Fruit fly (Drosophila melanogaster) whole organism, embryonic: Measurements from ENCODE around the gene CG2104.

Source experiments
- B-H1 ChIP-seq: fragments of 200-800 bp; sonication (Bioruptor generic); IDR thresholded peaks from 3 replicates; pipeline ENCODE4 v1.3.6; 2022; ENCODE audit warnings: missing biosample characterization, missing genetic modification characterization
- CG10209 ChIP-seq: fragments of 200-800 bp; sonication (Bioruptor generic); optimal IDR thresholded peaks from 3 replicates; lab custom pipeline; 2017; ENCODE audit warnings: missing biosample characterization, mild to moderate bottlenecking, missing genetic modification characterization, missing genetic modification reagents
- CG10267 ChIP-seq: fragments of 200-800 bp; sonication (Bioruptor generic); optimal IDR thresholded peaks from 2 replicates; lab custom pipeline; 2018; ENCODE audit warnings: missing biosample characterization, mild to moderate bottlenecking, missing genetic modification characterization, moderate library complexity
- CG11695 ChIP-seq: fragments of 200-800 bp; sonication (Bioruptor generic); IDR thresholded peaks from 3 replicates; pipeline ENCODE4 v1.3.6; 2022; ENCODE audit warnings: missing biosample characterization, missing genetic modification characterization
- CG11723 ChIP-seq: fragments of 200-800 bp; sonication (Bioruptor generic); optimal IDR thresholded peaks from 2 replicates; lab custom pipeline; 2017; ENCODE audit warnings: missing biosample characterization, mild to moderate bottlenecking, missing genetic modification characterization
- CG13424 ChIP-seq: fragments of 200-800 bp; sonication (Bioruptor generic); optimal IDR thresholded peaks from 2 replicates; lab custom pipeline; 2019; ENCODE audit warnings: missing biosample characterization, mild to moderate bottlenecking, missing genetic modification characterization, moderate library complexity
- CG13775 ChIP-seq: fragments of 200-800 bp; sonication (Bioruptor generic); optimal IDR thresholded peaks from 3 replicates; lab custom pipeline; 2017; ENCODE audit warnings: missing biosample characterization, mild to moderate bottlenecking, missing genetic modification characterization
- CG14860 ChIP-seq: fragments of 200-800 bp; sonication (Bioruptor generic); IDR thresholded peaks from 3 replicates; pipeline ENCODE4 v1.3.6; 2022; ENCODE audit warnings: missing biosample characterization, missing genetic modification characterization; ENCODE audit not compliant: partially characterized antibody
- CG16863 ChIP-seq: fragments of 200-800 bp; sonication (Bioruptor generic); optimal IDR thresholded peaks from 3 replicates; lab custom pipeline; 2016; ENCODE audit warnings: missing biosample characterization, missing genetic modification characterization
- CG18764 ChIP-seq: fragments of 200-800 bp; sonication (Bioruptor generic); optimal IDR thresholded peaks from 3 replicates; lab custom pipeline; 2016; ENCODE audit warnings: missing biosample characterization, missing genetic modification characterization
- CG2202 ChIP-seq: fragments of 200-800 bp; sonication (Bioruptor generic); optimal IDR thresholded peaks from 2 replicates; lab custom pipeline; 2018; ENCODE audit warnings: missing biosample characterization, mild to moderate bottlenecking, missing genetic modification characterization
- CG2712 ChIP-seq: fragments of 200-800 bp; optimal IDR thresholded peaks from 3 replicates; lab custom pipeline; 2019; ENCODE audit warnings: missing biosample characterization, mild to moderate bottlenecking, missing genetic modification characterization, moderate library complexity
- CG2875 ChIP-seq: fragments of 200-800 bp; sonication (Bioruptor generic); optimal IDR thresholded peaks from 2 replicates; lab custom pipeline; 2017; ENCODE audit warnings: missing biosample characterization, mild to moderate bottlenecking, missing genetic modification characterization, missing genetic modification reagents
- CG32767 ChIP-seq: fragments of 200-800 bp; sonication (Bioruptor generic); IDR thresholded peaks from 2 replicates; pipeline ENCODE4 v1.3.6; 2022; ENCODE audit warnings: missing biosample characterization, missing genetic modification characterization
- CG3281 ChIP-seq: fragments of 200-800 bp; sonication (Bioruptor generic); optimal IDR thresholded peaks from 3 replicates; lab custom pipeline; 2017; ENCODE audit warnings: missing biosample characterization, mild to moderate bottlenecking, missing genetic modification characterization
- CG4707 ChIP-seq: fragments of 200-800 bp; sonication (Bioruptor generic); optimal IDR thresholded peaks from 2 replicates; lab custom pipeline; 2018; ENCODE audit warnings: missing biosample characterization, mild to moderate bottlenecking, missing genetic modification characterization, moderate library complexity
- CG6813 ChIP-seq: fragments of 200-800 bp; sonication (Bioruptor generic); optimal IDR thresholded peaks from 2 replicates; lab custom pipeline; 2017; ENCODE audit warnings: missing biosample characterization, missing genetic modification characterization, mild to moderate bottlenecking, moderate library complexity, missing genetic modification reagents
- CG7556 ChIP-seq: fragments of 200-800 bp; sonication (Bioruptor generic); optimal IDR thresholded peaks from 2 replicates; lab custom pipeline; 2017; ENCODE audit warnings: missing biosample characterization, mild to moderate bottlenecking, missing genetic modification characterization
- CG8388 ChIP-seq: fragments of 200-800 bp; sonication (Bioruptor generic); optimal IDR thresholded peaks from 2 replicates; lab custom pipeline; 2019; ENCODE audit warnings: missing biosample characterization, mild to moderate bottlenecking, missing genetic modification characterization, moderate library complexity
- CG9609 ChIP-seq: fragments of 200-800 bp; sonication (Bioruptor generic); optimal IDR thresholded peaks from 3 replicates; lab custom pipeline; 2016; ENCODE audit warnings: missing biosample characterization, missing genetic modification characterization
- CG9932 ChIP-seq: fragments of 200-800 bp; sonication (Bioruptor generic); IDR thresholded peaks from 2 replicates; pipeline ENCODE4 v1.3.6; 2022; ENCODE audit warnings: missing biosample characterization, missing genetic modification characterization
- Chrac-16 ChIP-seq: fragments of 200-800 bp; sonication (Bioruptor generic); optimal IDR thresholded peaks from 3 replicates; lab custom pipeline; 2016; ENCODE audit warnings: missing biosample characterization, missing genetic modification characterization
- CoRest ChIP-seq: fragments of 200-800 bp; sonication (Bioruptor generic); optimal IDR thresholded peaks from 3 replicates; lab custom pipeline; 2018; ENCODE audit warnings: missing biosample characterization, mild to moderate bottlenecking, missing genetic modification characterization, moderate library complexity
- D19A ChIP-seq: fragments of 200-800 bp; optimal IDR thresholded peaks from 3 replicates; lab custom pipeline; 2019; ENCODE audit warnings: missing biosample characterization, mild to moderate bottlenecking, missing genetic modification characterization, moderate library complexity
- ERR ChIP-seq: fragments of 200-800 bp; sonication (Bioruptor generic); optimal IDR thresholded peaks from 2 replicates; lab custom pipeline; 2016; ENCODE audit warnings: missing biosample characterization, missing genetic modification characterization
- Mrtf ChIP-seq: fragments of 200-800 bp; sonication (Bioruptor generic); IDR thresholded peaks from 3 replicates; pipeline ENCODE4 v1.3.6; 2022; ENCODE audit warnings: missing biosample characterization, missing genetic modification characterization
- Nf-YB ChIP-seq: fragments of 200-800 bp; sonication (Bioruptor generic); optimal IDR thresholded peaks from 3 replicates; lab custom pipeline; 2019; ENCODE audit warnings: missing biosample characterization, mild to moderate bottlenecking, missing genetic modification characterization, moderate library complexity
- Side ChIP-seq: fragments of 200-800 bp; sonication (Bioruptor generic); optimal IDR thresholded peaks from 2 replicates; lab custom pipeline; 2016; ENCODE audit warnings: missing biosample characterization, missing genetic modification characterization
- Stat92E ChIP-seq, 3 experiments: fragments of >200 bp in 2 of 3; fragments of 200-800 bp in 1 of 3; sonication (Bioruptor generic) in 1 of 3; optimal IDR thresholded peaks; 2 replicates each; lab custom pipeline; 2017 to 2019; ENCODE audit warnings: missing biosample characterization in 3 of 3, missing genetic modification characterization in 3 of 3, mild to moderate bottlenecking in 1 of 3, moderate library complexity in 1 of 3
- az2 ChIP-seq: fragments of 200-800 bp; sonication (Bioruptor generic); optimal IDR thresholded peaks from 3 replicates; lab custom pipeline; 2016; ENCODE audit warnings: missing biosample characterization, missing genetic modification characterization
- bbx ChIP-seq: fragments of 200-800 bp; sonication (Bioruptor generic); IDR thresholded peaks from 2 replicates; pipeline ENCODE4 v1.3.6; 2022; ENCODE audit warnings: missing biosample characterization, missing genetic modification characterization; ENCODE audit not compliant: partially characterized antibody
- bsh ChIP-seq, 2 experiments: fragments of 200-800 bp; sonication (Bioruptor generic); optimal IDR thresholded peaks; 2 replicates each; lab custom pipeline; 2017 to 2018; ENCODE audit warnings: mild to moderate bottlenecking in 2 of 2, missing biosample characterization in 2 of 2, missing genetic modification characterization in 2 of 2, moderate library complexity in 1 of 2
- dati ChIP-seq: fragments of 200-800 bp; sonication (Bioruptor generic); IDR thresholded peaks from 2 replicates; pipeline ENCODE4 v1.3.6; 2022; ENCODE audit warnings: missing biosample characterization, missing genetic modification characterization
- dpn ChIP-seq, 2 experiments: fragments of 200-800 bp; sonication (Bioruptor generic); optimal IDR thresholded peaks; 3 replicates each; lab custom pipeline; 2016; ENCODE audit warnings: missing biosample characterization in 2 of 2, missing genetic modification characterization in 2 of 2
- kni ChIP-seq: fragments of 200-800 bp; sonication (Bioruptor generic); optimal IDR thresholded peaks from 3 replicates; lab custom pipeline; 2017; ENCODE audit warnings: mild to moderate bottlenecking, missing biosample characterization, missing genetic modification reagents, missing genetic modification characterization
- lilli ChIP-seq: fragments of 200-800 bp; sonication (Bioruptor generic); optimal IDR thresholded peaks from 3 replicates; lab custom pipeline; 2016; ENCODE audit warnings: missing biosample characterization, missing genetic modification characterization
- mam ChIP-seq: fragments of 200-800 bp; sonication (Bioruptor generic); optimal IDR thresholded peaks from 3 replicates; lab custom pipeline; 2016; ENCODE audit warnings: missing biosample characterization, missing genetic modification characterization
- oc ChIP-seq: fragments of 200-800 bp; sonication (Bioruptor generic); optimal IDR thresholded peaks from 2 replicates; lab custom pipeline; 2018; ENCODE audit warnings: missing biosample characterization, mild to moderate bottlenecking, missing genetic modification characterization, moderate library complexity
- pb ChIP-seq: fragments of 200-800 bp; sonication (Bioruptor generic); optimal IDR thresholded peaks from 3 replicates; lab custom pipeline; 2016; ENCODE audit warnings: missing biosample characterization, missing genetic modification characterization
- peb ChIP-seq: fragments of 200-800 bp; sonication (Bioruptor generic); IDR thresholded peaks from 2 replicates; pipeline ENCODE4 v1.3.6; 2022; ENCODE audit warnings: missing biosample characterization, missing genetic modification characterization
- phol ChIP-seq: fragments of 200-800 bp; sonication (Bioruptor generic); optimal IDR thresholded peaks from 3 replicates; lab custom pipeline; 2018; ENCODE audit warnings: missing biosample characterization, mild to moderate bottlenecking, missing genetic modification characterization, moderate library complexity
- pum ChIP-seq: fragments of 200-800 bp; sonication (Bioruptor generic); optimal IDR thresholded peaks from 2 replicates; lab custom pipeline; 2016; ENCODE audit warnings: missing biosample characterization, missing genetic modification characterization
- ranshi ChIP-seq: fragments of 200-800 bp; sonication (Bioruptor generic); IDR thresholded peaks from 2 replicates; pipeline ENCODE4 v1.3.6; 2022; ENCODE audit warnings: missing biosample characterization, missing genetic modification characterization
- seq ChIP-seq: fragments of 200-800 bp; sonication (Bioruptor generic); IDR thresholded peaks from 2 replicates; pipeline ENCODE4 v1.3.6; 2022; ENCODE audit warnings: missing biosample characterization, missing genetic modification characterization
- sug ChIP-seq: fragments of 200-800 bp; optimal IDR thresholded peaks from 2 replicates; lab custom pipeline; 2019; ENCODE audit warnings: missing biosample characterization, mild to moderate bottlenecking, missing genetic modification characterization, moderate library complexity
- trem ChIP-seq: fragments of 200-800 bp; optimal IDR thresholded peaks from 3 replicates; lab custom pipeline; 2019; ENCODE audit warnings: missing biosample characterization, mild to moderate bottlenecking, missing genetic modification characterization, moderate library complexity
- wek ChIP-seq: fragments of 200-800 bp; sonication (Bioruptor generic); optimal IDR thresholded peaks from 3 replicates; lab custom pipeline; 2018; ENCODE audit warnings: missing biosample characterization, mild to moderate bottlenecking, missing genetic modification characterization, moderate library complexity

CG2104 gene

DNA sequence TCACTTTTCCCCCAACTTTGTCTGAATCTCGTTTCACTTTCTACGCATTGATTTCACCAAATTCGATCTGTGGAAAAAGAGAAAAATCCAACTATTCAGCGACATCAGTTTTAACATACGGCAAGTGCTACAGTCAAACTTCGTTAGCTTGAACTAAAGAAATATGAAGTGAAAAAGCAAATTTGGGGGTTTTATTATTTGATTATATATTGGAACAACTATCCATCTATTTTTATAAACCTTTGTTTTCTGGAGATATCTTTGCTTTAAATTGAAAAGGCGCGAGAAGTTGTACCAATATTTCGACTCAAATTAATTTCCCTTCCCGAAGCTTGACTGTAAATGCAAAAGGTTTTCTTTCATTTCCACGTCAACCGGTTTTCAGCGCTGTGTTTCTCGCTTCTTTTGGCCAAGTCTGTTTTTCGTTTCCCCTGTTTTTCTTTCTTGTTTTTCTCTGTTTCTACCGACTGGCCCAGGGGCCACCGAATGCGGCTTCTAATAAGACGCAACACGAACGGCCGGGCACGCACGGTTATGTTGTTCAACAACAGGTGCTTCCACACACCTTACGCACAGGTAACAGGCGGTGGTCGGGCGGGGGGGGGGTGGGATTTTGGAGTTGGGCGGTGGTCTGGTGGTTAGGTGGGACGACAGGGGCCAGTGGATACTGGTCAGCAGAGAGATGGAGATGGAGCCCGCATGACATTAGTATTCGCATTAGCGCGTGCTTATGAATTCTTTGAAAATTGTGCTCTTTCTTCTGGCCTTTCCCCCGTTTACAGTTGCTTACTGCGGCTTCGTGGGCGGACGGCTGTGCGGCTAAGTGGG lies 10.0 kb downstream of the CG2104 start (continued):
- no peak for TF ChIP-seq wek (GFP tag; lab: Kevin White, UChicago)
- peak; percentile 13 for TF ChIP-seq CG13775
- 0 out of 2 replicates have a peak, but pooled peaks have one; percentile 34 for TF ChIP-seq seq (GFP tag; lab: Robert Waterston, UW)
- peak; percentile 22 for TF ChIP-seq pb
- TF ChIP-seq mam (GFP tag; lab: Kevin White, UChicago): peak; percentile 11
- peak; percentile 50; the same call in 2 of the 3 replicates for TF ChIP-seq B-H1 (GFP tag; lab: Robert Waterston, UW)
- 0 out of 2 replicates have a peak, but pooled peaks have one; percentile 14 for TF ChIP-seq ranshi (GFP tag; lab: Robert Waterston, UW)
- TF ChIP-seq pum (GFP tag; lab: Kevin White, UChicago): peak; percentile 61
- no peak for TF ChIP-seq bbx (GFP tag; lab: Robert Waterston, UW)
- TF ChIP-seq ERR (GFP tag; lab: Kevin White, UChicago): no peak
- TF ChIP-seq bsh (GFP tag; optimal IDR thresholded peaks at IDR 0.05; lab: Kevin White, UChicago): peak; percentile 55 to 88
- peak; percentile 68 for TF ChIP-seq CoRest (tag; lab: Kevin White, UChicago)
- peak; percentile 2 to 39 for TF ChIP-seq dpn (GFP tag; optimal IDR thresholded peaks at IDR 0.05; lab: Kevin White, UChicago)
- peak; percentile 59 for TF ChIP-seq CG2875 (GFP tag; lab: Kevin White, UChicago)
- no peak for TF ChIP-seq Side (GFP tag; lab: Kevin White, UChicago)
- no peak for TF ChIP-seq CG14860 (GFP tag; lab: Robert Waterston, UW)
- 0 out of 3 replicates have a peak, but pooled peaks have one; percentile 22 for TF ChIP-seq CG11695 (GFP tag; lab: Robert Waterston, UW)
- TF ChIP-seq D19A: peak; percentile 77
- no peak for TF ChIP-seq CG9932 (GFP tag; lab: Robert Waterston, UW)
- peak; percentile 59 for TF ChIP-seq CG2202 (tag; lab: Kevin White, UChicago)
- TF ChIP-seq peb (GFP tag; lab: Robert Waterston, UW): 0 out of 2 replicates have a peak, but pooled peaks have one; percentile 21
- TF ChIP-seq CG6813 (GFP tag; lab: Kevin White, UChicago): peak; percentile 32
- TF ChIP-seq sug (tag; lab: Kevin White, UChicago): no peak
- TF ChIP-seq Mrtf (GFP tag; lab: Robert Waterston, UW): peak; percentile 30; the same call in 2 of the 3 replicates
- peak; percentile 3 for TF ChIP-seq CG3281 (GFP tag; lab: Kevin White, UChicago)
- TF ChIP-seq az2 (GFP tag; lab: Kevin White, UChicago): peak; percentile 70
- peak; percentile 56 for TF ChIP-seq lilli (GFP tag; lab: Kevin White, UChicago)
- TF ChIP-seq phol (tag; lab: Kevin White, UChicago): peak; percentile 79
- peak; percentile 63 for TF ChIP-seq oc
- peak; percentile 66; the same call in 1 of the 2 replicates for TF ChIP-seq CG32767 (GFP tag; lab: Robert Waterston, UW)
- TF ChIP-seq Chrac-16 (GFP tag; lab: Kevin White, UChicago): peak; percentile 48
- TF ChIP-seq CG16863 (GFP tag; lab: Kevin White, UChicago): peak; percentile 41
- TF ChIP-seq CG9609 (GFP tag; lab: Kevin White, UChicago): no peak
- TF ChIP-seq CG10267 (tag; lab: Kevin White, UChicago): peak; percentile 73
- peak; percentile 50 for TF ChIP-seq CG10209 (GFP tag; lab: Kevin White, UChicago)
- TF ChIP-seq CG8388: peak; percentile 68
- peak; percentile 58 for TF ChIP-seq CG7556 (GFP tag; lab: Kevin White, UChicago)
- peak; percentile 59 for TF ChIP-seq trem (tag; lab: Kevin White, UChicago)
- TF ChIP-seq CG11723 (GFP tag; lab: Kevin White, UChicago): peak; percentile 49
- peak; percentile 31 for TF ChIP-seq CG18764 (GFP tag; lab: Kevin White, UChicago)
- peak; percentile 90 for TF ChIP-seq kni
- peak; percentile 73 for TF ChIP-seq CG13424 (tag; lab: Kevin White, UChicago)
- peak; percentile 21 for TF ChIP-seq Nf-YB (GFP tag; lab: Kevin White, UChicago)
- 0 out of 2 replicates have a peak, but pooled peaks have one; percentile 7 for TF ChIP-seq dati (GFP tag; lab: Robert Waterston, UW)
- peak in 1 of 3 experiments; percentile 46 for TF ChIP-seq Stat92E (GFP tag; optimal IDR thresholded peaks at IDR 0.05; lab: Kevin White, UChicago)
- peak; percentile 86 for TF ChIP-seq CG2712 (tag; lab: Kevin White, UChicago)
- TF ChIP-seq CG4707 (GFP tag; lab: Kevin White, UChicago): peak; percentile 40
